Worm (Caenorhabditis elegans) whole organism, late embryonic: Measurements from ENCODE around the gene jac-1.

ENCODE experiments used
- C38D4.7 ChIP-seq: fragments of 200-800 bp; sonication (Bioruptor generic); optimal IDR thresholded peaks from 2 replicates; lab custom pipeline; 2018; ENCODE audit warnings: mild to moderate bottlenecking, missing genetic modification characterization, moderate library complexity, missing compliant biosample characterization
- F13H6.1 ChIP-seq: sonication (generic microtip); optimal IDR thresholded peaks from 2 replicates; lab custom pipeline; 2016; ENCODE audit warnings: missing genetic modification characterization, missing compliant biosample characterization
- K02D7.2 ChIP-seq: sonication (generic microtip); optimal IDR thresholded peaks from 2 replicates; lab custom pipeline; 2017; ENCODE audit warnings: mild to moderate bottlenecking, missing genetic modification characterization, missing compliant biosample characterization
- T23F11.4 ChIP-seq: fragments of 200-800 bp; sonication (Bioruptor generic); optimal IDR thresholded peaks from 2 replicates; lab custom pipeline; 2018; ENCODE audit warnings: mild to moderate bottlenecking, missing genetic modification characterization, missing compliant biosample characterization
- Y22D7AL.16 ChIP-seq: sonication (generic microtip); optimal IDR thresholded peaks from 2 replicates; lab custom pipeline; 2016; ENCODE audit warnings: missing genetic modification characterization, missing compliant biosample characterization
- ceh-14 ChIP-seq: sonication (generic microtip); optimal IDR thresholded peaks from 2 replicates; lab custom pipeline; 2016; ENCODE audit warnings: missing genotype, missing genetic modification characterization, missing compliant biosample characterization
- ceh-18 ChIP-seq: sonication (generic microtip); optimal IDR thresholded peaks from 2 replicates; lab custom pipeline; 2016; ENCODE audit warnings: missing genetic modification characterization, missing compliant biosample characterization
- ceh-22 ChIP-seq: sonication (generic microtip); optimal IDR thresholded peaks from 2 replicates; lab custom pipeline; 2017; ENCODE audit warnings: missing biosample characterization, missing genetic modification characterization
- ceh-31 ChIP-seq: sonication (generic microtip); optimal IDR thresholded peaks from 2 replicates; lab custom pipeline; 2016; ENCODE audit warnings: missing genetic modification characterization, missing compliant biosample characterization
- ceh-48 ChIP-seq: sonication (generic microtip); optimal IDR thresholded peaks from 2 replicates; lab custom pipeline; 2016; ENCODE audit warnings: missing genetic modification characterization, inconsistent platforms, missing compliant biosample characterization
- ceh-6 ChIP-seq: fragments of 200-800 bp; sonication (Bioruptor generic); optimal IDR thresholded peaks from 2 replicates; lab custom pipeline; 2018; ENCODE audit warnings: mild to moderate bottlenecking, missing genetic modification characterization, missing compliant biosample characterization
- ceh-9 ChIP-seq: sonication (generic microtip); optimal IDR thresholded peaks from 2 replicates; lab custom pipeline; 2016; ENCODE audit warnings: mild to moderate bottlenecking, missing genetic modification characterization, inconsistent platforms, missing compliant biosample characterization
- dmd-4 ChIP-seq: sonication (generic microtip); optimal IDR thresholded peaks from 2 replicates; lab custom pipeline; 2016; ENCODE audit warnings: borderline replicate concordance, missing genetic modification characterization, missing compliant biosample characterization
- dve-1 ChIP-seq: sonication (generic microtip); optimal IDR thresholded peaks from 2 replicates; lab custom pipeline; 2017; ENCODE audit warnings: antibody characterized with exemption, mild to moderate bottlenecking, missing genetic modification characterization, missing compliant biosample characterization
- fax-1 ChIP-seq: sonication (generic microtip); optimal IDR thresholded peaks from 2 replicates; lab custom pipeline; 2016; ENCODE audit warnings: missing genotype, missing genetic modification characterization, missing compliant biosample characterization
- fkh-6 ChIP-seq: sonication (generic microtip); optimal IDR thresholded peaks from 2 replicates; lab custom pipeline; 2016; ENCODE audit warnings: missing genetic modification characterization, missing compliant biosample characterization
- hlh-15 ChIP-seq: sonication (generic microtip); optimal IDR thresholded peaks from 2 replicates; lab custom pipeline; 2016; ENCODE audit warnings: missing genetic modification characterization, missing compliant biosample characterization
- hlh-30 ChIP-seq: sonication (generic microtip); optimal IDR thresholded peaks from 2 replicates; lab custom pipeline; 2017; ENCODE audit warnings: antibody characterized with exemption, missing genetic modification characterization, missing compliant biosample characterization; ENCODE audit not compliant: insufficient read depth
- hlh-6 ChIP-seq: sonication (generic microtip); optimal IDR thresholded peaks from 2 replicates; lab custom pipeline; 2016; ENCODE audit warnings: missing genotype, missing genetic modification characterization, missing compliant biosample characterization
- hlh-8 ChIP-seq: sonication (generic microtip); optimal IDR thresholded peaks from 2 replicates; lab custom pipeline; 2016; ENCODE audit warnings: missing genotype, missing genetic modification characterization, missing compliant biosample characterization
- lim-6 ChIP-seq: sonication (generic microtip); optimal IDR thresholded peaks from 2 replicates; lab custom pipeline; 2016; ENCODE audit warnings: missing genetic modification characterization, missing compliant biosample characterization
- madf-2 ChIP-seq: sonication (generic microtip); optimal IDR thresholded peaks from 2 replicates; lab custom pipeline; 2017; ENCODE audit warnings: missing genetic modification characterization, missing compliant biosample characterization
- mec-3 ChIP-seq: sonication (generic microtip); optimal IDR thresholded peaks from 2 replicates; lab custom pipeline; 2016; ENCODE audit warnings: borderline replicate concordance, missing genetic modification characterization, missing compliant biosample characterization
- nfya-1 ChIP-seq: sonication (generic microtip); optimal IDR thresholded peaks from 2 replicates; lab custom pipeline; 2017; ENCODE audit warnings: missing genetic modification characterization, mild to moderate bottlenecking, missing compliant biosample characterization, antibody characterized with exemption, moderate library complexity
- nhr-232 ChIP-seq: sonication (generic microtip); optimal IDR thresholded peaks from 2 replicates; lab custom pipeline; 2016; ENCODE audit warnings: missing genetic modification characterization, missing compliant biosample characterization
- odd-2 ChIP-seq: sonication (generic microtip); optimal IDR thresholded peaks from 2 replicates; lab custom pipeline; 2017; ENCODE audit warnings: antibody characterized with exemption, mild to moderate bottlenecking, missing genetic modification characterization, missing compliant biosample characterization
- pag-3 ChIP-seq: sonication (generic microtip); optimal IDR thresholded peaks from 2 replicates; lab custom pipeline; 2016; ENCODE audit warnings: missing compliant biosample characterization, missing genetic modification characterization, borderline replicate concordance
- pax-1 ChIP-seq: fragments of 150-350 bp; optimal IDR thresholded peaks from 2 replicates; lab custom pipeline; 2014; ENCODE audit warnings: missing biosample characterization, missing genetic modification characterization
- ref-2 ChIP-seq: sonication (generic microtip); optimal IDR thresholded peaks from 2 replicates; lab custom pipeline; 2016; ENCODE audit warnings: missing genetic modification characterization, missing compliant biosample characterization
- sox-4 ChIP-seq: sonication (generic microtip); optimal IDR thresholded peaks from 2 replicates; lab custom pipeline; 2017; ENCODE audit warnings: mild to moderate bottlenecking, missing genetic modification characterization, inconsistent platforms, missing compliant biosample characterization
- syd-9 ChIP-seq: sonication (generic microtip); optimal IDR thresholded peaks from 2 replicates; lab custom pipeline; 2016; ENCODE audit warnings: mild to moderate bottlenecking, missing genetic modification characterization, moderate library complexity, missing compliant biosample characterization
- tbx-2 ChIP-seq: sonication (generic microtip); optimal IDR thresholded peaks from 2 replicates; lab custom pipeline; 2016; ENCODE audit warnings: missing genetic modification characterization, missing compliant biosample characterization
- ttx-3 ChIP-seq: sonication (generic microtip); optimal IDR thresholded peaks from 2 replicates; lab custom pipeline; 2016; ENCODE audit warnings: missing genetic modification reagents, missing genetic modification characterization, missing compliant biosample characterization
- unc-3 ChIP-seq, 2 experiments: fragments of 200-800 bp in 1 of 2; sonication (Bioruptor generic) in 1 of 2; sonication (generic microtip) in 1 of 2; conservative IDR thresholded peaks in 1 of 2; optimal IDR thresholded peaks in 1 of 2; 2 replicates each; pipeline versions ENCODE4 v1.3.6 to Lab custom; 2016 to 2022; ENCODE audit warnings: missing compliant biosample characterization in 2 of 2, missing genetic modification characterization in 2 of 2, missing genetic modification reagents in 1 of 2
- unc-42 ChIP-seq: sonication (generic microtip); optimal IDR thresholded peaks from 2 replicates; lab custom pipeline; 2016; ENCODE audit warnings: missing genotype, missing genetic modification characterization, missing compliant biosample characterization
- unc-55 ChIP-seq: sonication (generic microtip); optimal IDR thresholded peaks from 2 replicates; lab custom pipeline; 2017; ENCODE audit warnings: missing biosample characterization, missing genetic modification reagents, missing genetic modification characterization
- zip-5 ChIP-seq: sonication (generic microtip); optimal IDR thresholded peaks from 2 replicates; lab custom pipeline; 2016; ENCODE audit warnings: missing genetic modification characterization, missing compliant biosample characterization

jac-1 gene

ce11 chrIV:16026747-16027146 lies at the start of gene jac-1:
Gene jac-1 (minus strand): TSS chrIV:16026847.
- no peak for TF ChIP-seq C38D4.7 (GFP tag; lab: Kevin White, UChicago)
- no peak for TF ChIP-seq pag-3 (tag; lab: Kevin White, UChicago)
- TF ChIP-seq ceh-22 (tag; lab: Kevin White, UChicago) = no peak
- no peak for TF ChIP-seq T23F11.4 (GFP tag; lab: Kevin White, UChicago)
- TF ChIP-seq, all 69 proteins: peak for 0

ce11 chrIV:16067345-16067744 lies 40.7 kb upstream of the jac-1 start, which contains the start of gene Y105C5B.1418:
Gene Y105C5B.1418 (minus strand): TSS chrIV:16067445.
- TF ChIP-seq ceh-14 (tag; lab: Kevin White, UChicago) (no peak), dve-1 (tag; lab: Kevin White, UChicago) (no peak), F13H6.1 (no peak), ceh-31 (tag; lab: Kevin White, UChicago) (no peak), ceh-9 (tag; lab: Kevin White, UChicago) (no peak), lim-6 (no peak), hlh-6 (tag; lab: Kevin White, UChicago) (no peak), fkh-6 (no peak)

- TF ChIP-seq pag-3 (tag; lab: Kevin White, UChicago) = no peak
- TF ChIP-seq dmd-4 (tag; lab: Kevin White, UChicago) = no peak
- TF ChIP-seq hlh-6 (tag; lab: Kevin White, UChicago) = no peak
Measured at ce11 chrIV:16060491-16060890, 33.8 kb upstream of the jac-1 start.

ce11 chrIV:16059496-16059895 lies 32.8 kb upstream of the jac-1 start:
- TF ChIP-seq dmd-4 (tag; lab: Kevin White, UChicago) (no peak), ttx-3 (tag; lab: Kevin White, UChicago) (no peak), sox-4 (tag; lab: Kevin White, UChicago) (no peak), pag-3 (tag; lab: Kevin White, UChicago) (no peak), fax-1 (tag; lab: Kevin White, UChicago) (no peak), madf-2 (tag; lab: Kevin White, UChicago) (no peak), Y22D7AL.16 (tag; lab: Kevin White, UChicago) (no peak), hlh-15 (tag; lab: Kevin White, UChicago) (no peak), pax-1 (tag; lab: Kevin White, UChicago) (no peak)
- TF ChIP-seq, all 69 proteins: peak for 0

- peak; percentile 87 for TF ChIP-seq ceh-48 (tag; lab: Kevin White, UChicago)
- TF ChIP-seq unc-42 (tag; lab: Kevin White, UChicago) = peak; percentile 80
- no peak for TF ChIP-seq ref-2 (tag; lab: Kevin White, UChicago)
- TF ChIP-seq ceh-31 (tag; lab: Kevin White, UChicago) = peak; percentile 61
- peak; percentile 29 for TF ChIP-seq nfya-1
- TF ChIP-seq, all 69 proteins: peak for 4
Measured at ce11 chrIV:16048836-16049235, 22.2 kb upstream of the jac-1 start.

- TF ChIP-seq mec-3 (tag; lab: Kevin White, UChicago) = no peak
- no peak for TF ChIP-seq unc-3 (GFP tag; conservative IDR thresholded peaks at IDR 0.05; lab: Robert Waterston, UW)
- no peak for TF ChIP-seq unc-3 (tag; optimal IDR thresholded peaks at IDR 0.05; lab: Kevin White, UChicago)
- no peak for TF ChIP-seq ceh-6
- TF ChIP-seq hlh-15 (tag; lab: Kevin White, UChicago) = no peak
- no peak for TF ChIP-seq hlh-30 (tag; lab: Kevin White, UChicago)
- peak; percentile 5 for TF ChIP-seq tbx-2 (tag; lab: Kevin White, UChicago)
- no peak for TF ChIP-seq odd-2 (tag; lab: Kevin White, UChicago)
- TF ChIP-seq F13H6.1 = no peak
- no peak for TF ChIP-seq nhr-232
- peak; percentile 34 for TF ChIP-seq unc-42 (tag; lab: Kevin White, UChicago)
- TF ChIP-seq ceh-18 (tag; lab: Kevin White, UChicago) = no peak
- TF ChIP-seq sox-4 (tag; lab: Kevin White, UChicago) = no peak
- no peak for TF ChIP-seq Y22D7AL.16 (tag; lab: Kevin White, UChicago)
- TF ChIP-seq hlh-8 (tag; lab: Kevin White, UChicago) = no peak
- TF ChIP-seq unc-55 (GFP tag; lab: Kevin White, UChicago) = peak; percentile 25
- TF ChIP-seq syd-9 = no peak
- TF ChIP-seq zip-5 = no peak
- no peak for TF ChIP-seq ref-2 (tag; lab: Kevin White, UChicago)
- no peak for TF ChIP-seq K02D7.2
Measured at ce11 chrIV:16047468-16047867, 20.8 kb upstream of the jac-1 start.
